Fruit fly (Drosophila melanogaster) whole organism, prepupa: ENCODE results near the gene CG6927.

ENCODE experiments used
- Blimp-1 ChIP-seq: fragments of 200-800 bp; sonication (Bioruptor generic); optimal IDR thresholded peaks from 3 replicates; lab custom pipeline; 2017; ENCODE audit warnings: missing biosample characterization, missing genetic modification characterization, mild to moderate bottlenecking, moderate library complexity, missing genetic modification reagents
- CG10631 ChIP-seq: fragments of 200-800 bp; sonication (Bioruptor generic); optimal IDR thresholded peaks from 2 replicates; lab custom pipeline; 2016; ENCODE audit warnings: missing biosample characterization, missing genetic modification characterization
- CG10669 ChIP-seq: fragments of 200-800 bp; sonication (Bioruptor generic); optimal IDR thresholded peaks from 3 replicates; lab custom pipeline; 2018; ENCODE audit warnings: missing biosample characterization, mild to moderate bottlenecking, missing genetic modification characterization, moderate library complexity
- CG11294 ChIP-seq: fragments of 200-800 bp; sonication (Bioruptor generic); IDR thresholded peaks from 2 replicates; pipeline ENCODE4 v1.3.6; 2022; ENCODE audit warnings: missing biosample characterization, missing genetic modification characterization
- CG11902 ChIP-seq: fragments of 200-800 bp; sonication (Bioruptor generic); optimal IDR thresholded peaks from 3 replicates; lab custom pipeline; 2016; ENCODE audit warnings: missing biosample characterization, missing genetic modification characterization
- CG15336 ChIP-seq: fragments of 200-800 bp; sonication (Bioruptor generic); IDR thresholded peaks from 2 replicates; pipeline ENCODE4 v1.3.6; 2022; ENCODE audit warnings: missing biosample characterization, missing genetic modification characterization
- CG1621 ChIP-seq: fragments of 200-800 bp; sonication (Bioruptor generic); optimal IDR thresholded peaks from 3 replicates; lab custom pipeline; 2018; ENCODE audit warnings: missing biosample characterization, mild to moderate bottlenecking, missing genetic modification characterization
- CG16779 ChIP-seq: fragments of 200-800 bp; sonication (Bioruptor generic); optimal IDR thresholded peaks from 3 replicates; lab custom pipeline; 2017; ENCODE audit warnings: missing biosample characterization, mild to moderate bottlenecking, missing genetic modification characterization
- CG3032 ChIP-seq: fragments of 200-800 bp; optimal IDR thresholded peaks from 2 replicates; lab custom pipeline; 2019; ENCODE audit warnings: missing biosample characterization, mild to moderate bottlenecking, missing genetic modification characterization, moderate library complexity
- CG31627 ChIP-seq: fragments of 200-800 bp; sonication (Bioruptor generic); optimal IDR thresholded peaks from 3 replicates; lab custom pipeline; 2016; ENCODE audit warnings: missing biosample characterization, missing genetic modification characterization
- CG32006 ChIP-seq: fragments of 200-800 bp; sonication (Bioruptor generic); optimal IDR thresholded peaks from 3 replicates; lab custom pipeline; 2017; ENCODE audit warnings: missing biosample characterization, mild to moderate bottlenecking, missing genetic modification characterization
- CG34406 ChIP-seq: fragments of 200-800 bp; sonication (Bioruptor generic); optimal IDR thresholded peaks from 3 replicates; lab custom pipeline; 2016; ENCODE audit warnings: missing biosample characterization, missing genetic modification characterization
- CG3919 ChIP-seq: fragments of 200-800 bp; sonication (Bioruptor generic); optimal IDR thresholded peaks from 3 replicates; lab custom pipeline; 2016; ENCODE audit warnings: missing biosample characterization, missing genetic modification characterization
- CG6163 ChIP-seq: fragments of 200-800 bp; sonication (Bioruptor generic); IDR thresholded peaks from 3 replicates; pipeline ENCODE4 v1.3.6; 2022; ENCODE audit warnings: missing biosample characterization, missing genetic modification characterization
- CG6792 ChIP-seq: fragments of 200-800 bp; sonication (Bioruptor generic); optimal IDR thresholded peaks from 3 replicates; lab custom pipeline; 2016; ENCODE audit warnings: missing biosample characterization, missing genetic modification characterization
- CG6854 ChIP-seq: fragments of 200-800 bp; sonication (Bioruptor generic); optimal IDR thresholded peaks from 2 replicates; lab custom pipeline; 2017; ENCODE audit warnings: missing biosample characterization, mild to moderate bottlenecking, missing genetic modification characterization
- CG7368 ChIP-seq: fragments of 200-800 bp; sonication (Bioruptor generic); optimal IDR thresholded peaks from 3 replicates; lab custom pipeline; 2016; ENCODE audit warnings: missing biosample characterization, missing genetic modification characterization
- CG8119 ChIP-seq: fragments of 200-800 bp; sonication (Bioruptor generic); IDR thresholded peaks from 3 replicates; pipeline ENCODE4 v1.3.6; 2022; ENCODE audit warnings: missing biosample characterization, missing genetic modification characterization
- CG8632 ChIP-seq: fragments of 200-800 bp; sonication (Bioruptor generic); optimal IDR thresholded peaks from 3 replicates; lab custom pipeline; 2016; ENCODE audit warnings: missing biosample characterization, missing genetic modification characterization
- CG9139 ChIP-seq: fragments of 200-800 bp; sonication (Bioruptor generic); optimal IDR thresholded peaks from 3 replicates; lab custom pipeline; 2017; ENCODE audit warnings: missing biosample characterization, mild to moderate bottlenecking, missing genetic modification characterization
- Eip75B ChIP-seq: fragments of 200-800 bp; sonication (Bioruptor generic); optimal IDR thresholded peaks from 3 replicates; lab custom pipeline; 2016; ENCODE audit warnings: missing biosample characterization, missing genetic modification characterization
- Eip93F ChIP-seq: fragments of 200-800 bp; sonication (Bioruptor generic); optimal IDR thresholded peaks from 2 replicates; lab custom pipeline; 2016; ENCODE audit warnings: missing biosample characterization, mild to moderate bottlenecking, missing genetic modification characterization
- Ets96B ChIP-seq: fragments of 200-800 bp; optimal IDR thresholded peaks from 2 replicates; lab custom pipeline; 2019; ENCODE audit warnings: missing biosample characterization, mild to moderate bottlenecking, missing genetic modification characterization, moderate library complexity
- Gug ChIP-seq: fragments of 200-800 bp; sonication (Bioruptor generic); IDR thresholded peaks from 2 replicates; pipeline ENCODE4 v1.3.6; 2022; ENCODE audit warnings: missing biosample characterization, missing genetic modification characterization
- Hr38 ChIP-seq: sonication (Bioruptor generic); optimal IDR thresholded peaks from 2 replicates; lab custom pipeline; 2016; ENCODE audit warnings: missing biosample characterization, missing genetic modification characterization
- Hr39 ChIP-seq: fragments of 200-800 bp; sonication (Bioruptor generic); optimal IDR thresholded peaks from 2 replicates; lab custom pipeline; 2016; ENCODE audit warnings: missing biosample characterization, missing genetic modification characterization
- Hr4 ChIP-seq: fragments of 200-800 bp; sonication (Bioruptor generic); optimal IDR thresholded peaks from 3 replicates; lab custom pipeline; 2016; ENCODE audit warnings: missing biosample characterization, missing genetic modification characterization
- Lpt ChIP-seq: fragments of 200-800 bp; sonication (Bioruptor generic); optimal IDR thresholded peaks from 3 replicates; lab custom pipeline; 2016; ENCODE audit warnings: missing biosample characterization, missing genetic modification characterization
- Met ChIP-seq: fragments of 200-800 bp; sonication (Bioruptor generic); optimal IDR thresholded peaks from 3 replicates; lab custom pipeline; 2016; ENCODE audit warnings: missing biosample characterization, missing genetic modification characterization
- OdsH ChIP-seq: fragments of 200-800 bp; sonication (Bioruptor generic); optimal IDR thresholded peaks from 3 replicates; lab custom pipeline; 2016; ENCODE audit warnings: missing biosample characterization, missing genetic modification characterization
- Smox ChIP-seq: fragments of 200-800 bp; sonication (Bioruptor generic); optimal IDR thresholded peaks from 3 replicates; lab custom pipeline; 2016; ENCODE audit warnings: missing biosample characterization, missing genetic modification characterization
- Sox102F ChIP-seq: fragments of 200-800 bp; sonication (Bioruptor generic); optimal IDR thresholded peaks from 2 replicates; lab custom pipeline; 2016; ENCODE audit warnings: missing biosample characterization, mild to moderate bottlenecking, missing genetic modification characterization
- Sox14 ChIP-seq: fragments of 200-800 bp; sonication (Bioruptor generic); optimal IDR thresholded peaks from 3 replicates; lab custom pipeline; 2016; ENCODE audit warnings: missing biosample characterization, missing genetic modification characterization
- Sox15 ChIP-seq: fragments of 200-800 bp; sonication (Bioruptor generic); optimal IDR thresholded peaks from 3 replicates; lab custom pipeline; 2016; ENCODE audit warnings: missing biosample characterization, missing genetic modification characterization
- achi ChIP-seq: fragments of 200-800 bp; sonication (Bioruptor generic); optimal IDR thresholded peaks from 3 replicates; lab custom pipeline; 2016; ENCODE audit warnings: missing biosample characterization, missing genetic modification characterization
- cyc ChIP-seq: fragments of 200-800 bp; sonication (Bioruptor generic); optimal IDR thresholded peaks from 3 replicates; lab custom pipeline; 2016; ENCODE audit warnings: missing biosample characterization, missing genetic modification characterization
- dsx ChIP-seq: fragments of 200-800 bp; optimal IDR thresholded peaks from 3 replicates; lab custom pipeline; 2019; ENCODE audit warnings: missing biosample characterization, mild to moderate bottlenecking, missing genetic modification characterization, moderate library complexity; ENCODE audit not compliant: poor library complexity, severe bottlenecking
- eg ChIP-seq: fragments of 200-800 bp; sonication (Bioruptor generic); IDR thresholded peaks from 3 replicates; pipeline ENCODE4 v1.3.6; 2022; ENCODE audit warnings: missing biosample characterization, missing genetic modification characterization
- fd59A ChIP-seq: fragments of 200-800 bp; sonication (Bioruptor generic); optimal IDR thresholded peaks from 2 replicates; lab custom pipeline; 2017; ENCODE audit warnings: missing biosample characterization, mild to moderate bottlenecking, missing genetic modification characterization, missing genetic modification reagents
- fd85E ChIP-seq: fragments of 200-800 bp; sonication (Bioruptor generic); optimal IDR thresholded peaks from 3 replicates; lab custom pipeline; 2016; ENCODE audit warnings: missing biosample characterization, missing genetic modification characterization
- lz ChIP-seq: fragments of 200-800 bp; sonication (Bioruptor generic); optimal IDR thresholded peaks from 3 replicates; lab custom pipeline; 2016; ENCODE audit warnings: missing biosample characterization, missing genetic modification characterization
- net ChIP-seq: fragments of 200-800 bp; sonication (Bioruptor generic); optimal IDR thresholded peaks from 3 replicates; lab custom pipeline; 2016; ENCODE audit warnings: missing biosample characterization, missing genetic modification characterization
- pdm3 ChIP-seq: fragments of 200-800 bp; sonication (Bioruptor generic); optimal IDR thresholded peaks from 3 replicates; lab custom pipeline; 2016; ENCODE audit warnings: missing biosample characterization, missing genetic modification characterization
- salr ChIP-seq, 2 experiments: fragments of 200-800 bp; sonication (Bioruptor generic); optimal IDR thresholded peaks; 3 replicates each; lab custom pipeline; 2016 to 2018; ENCODE audit warnings: missing biosample characterization in 2 of 2, missing genetic modification characterization in 2 of 2, mild to moderate bottlenecking in 1 of 2
- spab ChIP-seq: fragments of 200-800 bp; sonication (Bioruptor generic); optimal IDR thresholded peaks from 2 replicates; lab custom pipeline; 2017; ENCODE audit warnings: missing biosample characterization, mild to moderate bottlenecking, missing genetic modification characterization, missing genetic modification reagents
- ss ChIP-seq, 2 experiments: fragments of 200-800 bp; sonication (Bioruptor generic); optimal IDR thresholded peaks; 2 replicates in 1 of 2; 3 replicates in 1 of 2; lab custom pipeline; 2017 to 2018; ENCODE audit warnings: mild to moderate bottlenecking in 2 of 2, missing biosample characterization in 2 of 2, missing genetic modification characterization in 2 of 2, moderate library complexity in 1 of 2
- svp ChIP-seq: fragments of 200-800 bp; sonication (Bioruptor generic); peaks from one replicate; lab custom pipeline; 2016; ENCODE audit warnings: missing biosample characterization, missing genetic modification characterization
- topi ChIP-seq: fragments of 200-800 bp; sonication (Bioruptor generic); optimal IDR thresholded peaks from 3 replicates; lab custom pipeline; 2016; ENCODE audit warnings: missing biosample characterization, missing genetic modification characterization
- vri ChIP-seq: fragments of 200-800 bp; sonication (Bioruptor generic); optimal IDR thresholded peaks from 3 replicates; lab custom pipeline; 2016; ENCODE audit warnings: missing biosample characterization, mild to moderate bottlenecking, missing genetic modification characterization

Gene CG6927

dm6 chrX:4896892-4897291 lies 9.8 kb upstream of the CG6927 start:
- TF ChIP-seq CG9139 (GFP tag; lab: Kevin White, UChicago): no peak
- no peak for TF ChIP-seq Eip75B (GFP tag; lab: Kevin White, UChicago)
- TF ChIP-seq fd85E (GFP tag; lab: Kevin White, UChicago): no peak
- TF ChIP-seq CG3032: no peak
- TF ChIP-seq CG6792 (GFP tag; lab: Kevin White, UChicago): no peak
- no peak for TF ChIP-seq cyc
- TF ChIP-seq CG7368: no peak
- no peak for TF ChIP-seq topi (GFP tag; lab: Kevin White, UChicago)
- TF ChIP-seq net (GFP tag; lab: Kevin White, UChicago): no peak
- no peak for TF ChIP-seq CG10669 (GFP tag; lab: Kevin White, UChicago)
- TF ChIP-seq Sox14 (GFP tag; lab: Kevin White, UChicago): no peak
- TF ChIP-seq lz (GFP tag; lab: Kevin White, UChicago): no peak
- no peak for TF ChIP-seq Gug (GFP tag; lab: Robert Waterston, UW)
- no peak for TF ChIP-seq vri
- TF ChIP-seq CG8632 (GFP tag; lab: Kevin White, UChicago): no peak
- TF ChIP-seq eg (GFP tag; lab: Robert Waterston, UW): no peak
- TF ChIP-seq achi (GFP tag; lab: Kevin White, UChicago): no peak

dm6 chrX:4908926-4909432 lies 2.3 kb downstream of the CG6927 start, which contains the start of gene CG32772:
Gene CG32772 (plus strand): TSS chrX:4909102.
- TF ChIP-seq CG10631 (peak; percentile 96), CG11294 (GFP tag; lab: Robert Waterston, UW) (peak; percentile 83), CG1621 (tag; lab: Kevin White, UChicago) (peak; percentile 99), CG3919 (peak; percentile 97), vri (peak; percentile 97), CG8119 (GFP tag; lab: Robert Waterston, UW) (peak; percentile 97), Sox102F (GFP tag; lab: Kevin White, UChicago) (peak; percentile 97), Sox15 (GFP tag; lab: Kevin White, UChicago) (peak; percentile 54), Blimp-1 (GFP tag; lab: Kevin White, UChicago) (peak; percentile 88), CG31627 (GFP tag; lab: Kevin White, UChicago) (peak; percentile 62), CG11902 (GFP tag; lab: Kevin White, UChicago) (peak; percentile 63), spab (GFP tag; lab: Kevin White, UChicago) (peak; percentile 99), Eip93F (GFP tag; lab: Kevin White, UChicago) (peak; percentile 96), Hr39 (GFP tag; lab: Kevin White, UChicago) (peak; percentile 66), Lpt (GFP tag; lab: Kevin White, UChicago) (peak; percentile 98), Gug (GFP tag; lab: Robert Waterston, UW) (peak; percentile 92), CG34406 (peak; percentile 99), Hr4 (GFP tag; lab: Kevin White, UChicago) (peak; percentile 79), svp (GFP tag; lab: Kevin White, UChicago) (peak; percentile 87), pdm3 (GFP tag; lab: Kevin White, UChicago) (peak; percentile 97), CG6792 (GFP tag; lab: Kevin White, UChicago) (peak; percentile 94), cyc (peak; percentile 82), CG8632 (GFP tag; lab: Kevin White, UChicago) (peak; percentile 99), Smox (GFP tag; lab: Kevin White, UChicago) (peak; percentile 87), CG6854 (GFP tag; lab: Kevin White, UChicago) (peak; percentile 99), fd59A (GFP tag; lab: Kevin White, UChicago) (peak; percentile 95), CG7368 (peak; percentile 99), Met (GFP tag; lab: Kevin White, UChicago) (peak; percentile 87), dsx (GFP tag; lab: Kevin White, UChicago) (peak; percentile 95), CG6163 (GFP tag; lab: Robert Waterston, UW) (peak; percentile 99), CG32006 (GFP tag; lab: Kevin White, UChicago) (peak; percentile 89), Hr38 (GFP tag; lab: Kevin White, UChicago) (peak; percentile 48), CG16779 (peak; percentile 99), Eip75B (GFP tag; lab: Kevin White, UChicago) (peak; percentile 98), CG15336 (GFP tag; lab: Robert Waterston, UW) (peak; percentile 95), Ets96B (tag; lab: Kevin White, UChicago) (peak; percentile 96), net (GFP tag; lab: Kevin White, UChicago) (peak; percentile 99), CG10669 (GFP tag; lab: Kevin White, UChicago) (peak; percentile 99), eg (GFP tag; lab: Robert Waterston, UW) (peak; percentile 99), salr (GFP tag; optimal IDR thresholded peaks at IDR 0.05; lab: Kevin White, UChicago) (peak; percentile 97 to 99), OdsH (peak; percentile 91), ss (GFP tag; optimal IDR thresholded peaks at IDR 0.05; lab: Kevin White, UChicago) (peak; percentile 100)
